Fruit fly (Drosophila melanogaster): ENCODE results near the gene CG13375.

DNA sequence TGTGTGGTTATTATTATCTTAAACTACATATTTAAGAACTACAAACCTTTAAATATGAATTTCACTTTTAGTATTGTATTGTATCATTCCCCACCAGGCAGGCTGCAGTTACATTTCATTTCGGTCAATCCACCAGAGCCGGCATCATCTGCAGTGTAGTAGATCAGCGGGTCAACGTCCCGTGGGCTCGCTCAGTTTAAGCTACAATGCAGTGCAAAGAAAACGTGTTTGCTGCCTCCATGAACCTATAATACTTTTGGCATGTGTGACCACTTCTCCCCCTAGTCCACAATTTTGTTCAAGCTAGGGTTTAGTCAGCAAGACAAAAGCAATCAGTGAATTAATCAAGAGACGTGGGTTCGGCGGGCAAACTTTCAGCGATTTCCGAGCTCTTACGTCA, 26.8 kb downstream of the CG13375 start:
- TF ChIP-seq CG8478 (optimal IDR thresholded peaks at IDR 0.05) (no peak), pan (optimal IDR thresholded peaks at IDR 0.05) (no peak), usp (GFP tag; optimal IDR thresholded peaks at IDR 0.05) (no peak)
